Worm (Caenorhabditis elegans) whole organism, L4 larva: ENCODE data around the gene str-52.

ENCODE experiments used
- T26A8.4 ChIP-seq: fragments of 200-800 bp; sonication (Bioruptor generic); IDR thresholded peaks from 2 replicates; pipeline ENCODE4 v1.3.6; 2022; ENCODE audit warnings: missing genetic modification characterization, missing compliant biosample characterization
- ama-1 ChIP-seq: fragments of 150-350 bp; optimal IDR thresholded peaks from 2 replicates; lab custom pipeline; 2014; ENCODE audit warnings: inconsistent platforms, mixed read lengths
- dpl-1 ChIP-seq: fragments of 150-350 bp; optimal IDR thresholded peaks from 2 replicates; lab custom pipeline; 2014; ENCODE audit warnings: missing biosample characterization, missing genetic modification reagents, missing genetic modification characterization
- duxl-1 ChIP-seq: sonication (generic microtip); optimal IDR thresholded peaks from 2 replicates; lab custom pipeline; 2016; ENCODE audit warnings: mild to moderate bottlenecking, missing genetic modification characterization, moderate library complexity, missing compliant biosample characterization; ENCODE audit not compliant: poor library complexity
- lim-7 ChIP-seq: fragments of 200-800 bp; sonication (Bioruptor generic); IDR thresholded peaks from 2 replicates; pipeline ENCODE4 v1.3.6; 2022; ENCODE audit warnings: missing genetic modification characterization, missing compliant biosample characterization
- lin-13 ChIP-seq: fragments of 150-350 bp; optimal IDR thresholded peaks from 2 replicates; lab custom pipeline; 2014; ENCODE audit warnings: missing biosample characterization, missing genetic modification reagents, missing genetic modification characterization
- lin-15B ChIP-seq: fragments of 150-350 bp; sonication (generic microtip); optimal IDR thresholded peaks from 3 replicates; lab custom pipeline; 2014; ENCODE audit warnings: missing biosample characterization, missing genetic modification characterization
- lin-39 ChIP-seq: fragments of 150-350 bp; optimal IDR thresholded peaks from 2 replicates; lab custom pipeline; 2014; ENCODE audit warnings: missing biosample characterization, missing genetic modification reagents, missing genetic modification characterization
- nhr-11 ChIP-seq: fragments of 150-350 bp; optimal IDR thresholded peaks from 2 replicates; lab custom pipeline; 2014; ENCODE audit warnings: missing biosample characterization, missing genetic modification characterization
- unc-62 ChIP-seq, 3 experiments: fragments of 150-350 bp in 1 of 3; sonication (generic microtip); optimal IDR thresholded peaks in 2 of 3; peaks in 1 of 3; 1 replicate in 1 of 3; 2 replicates in 2 of 3; lab custom pipeline; 2014 to 2017; ENCODE audit warnings: missing biosample characterization in 3 of 3, missing genetic modification characterization in 3 of 3, missing genetic modification reagents in 3 of 3, missing genotype in 1 of 3
- ztf-7 ChIP-seq: fragments of 150-350 bp; optimal IDR thresholded peaks from 2 replicates; lab custom pipeline; 2014; ENCODE audit warnings: missing biosample characterization, missing genetic modification characterization

DNA sequence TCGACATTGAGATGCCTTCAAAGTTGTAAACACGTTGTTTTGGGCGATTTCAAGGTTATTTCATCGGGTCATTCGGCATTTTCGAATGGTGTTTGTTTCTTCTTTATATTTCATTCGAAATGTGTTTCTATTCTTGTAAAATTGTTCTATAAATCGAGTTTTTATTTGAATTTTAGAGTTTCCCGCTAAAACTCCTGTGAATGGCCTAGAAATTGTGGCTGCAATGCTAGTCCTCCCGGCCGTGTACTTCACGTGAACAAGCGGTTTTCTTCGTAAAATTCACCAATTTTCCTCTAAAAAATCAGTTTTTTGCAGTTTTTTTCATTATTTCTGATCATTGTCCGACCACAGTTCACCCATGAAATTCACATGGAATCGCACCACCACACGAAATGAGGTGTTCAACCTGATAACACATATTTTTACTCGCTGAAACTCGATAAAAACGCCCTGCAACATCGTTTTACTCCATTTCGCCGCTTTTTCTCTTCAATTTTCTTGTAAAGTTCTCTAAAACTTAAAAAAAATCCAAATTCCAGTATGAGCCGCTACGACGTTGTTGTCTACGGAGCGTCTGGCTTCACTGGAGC, 18.9 kb downstream of the str-52 start, which contains the start of gene ldp-1:
- no peak for TF ChIP-seq lin-15B (tag; lab: Kevin White, UChicago)
- TF ChIP-seq unc-62 (GFP tag; optimal IDR thresholded peaks at IDR 0.05 in 1 of 2; lab: Kevin White, UChicago): peak in 1 of 2 experiments; percentile 88
- TF ChIP-seq unc-62 (tag; optimal IDR thresholded peaks at IDR 0.05; lab: Kevin White, UChicago): no peak
- TF ChIP-seq lim-7 (GFP tag; lab: Robert Waterston, UW): no peak
- peak; percentile 56; the same call in 1 of the 2 replicates for TF ChIP-seq T26A8.4
- peak; percentile 58 for TF ChIP-seq duxl-1
- TF ChIP-seq lin-39 (tag; lab: Kevin White, UChicago): no peak
- TF ChIP-seq nhr-11 (tag; lab: Kevin White, UChicago): no peak
- TF ChIP-seq lin-13 (GFP tag; lab: Kevin White, UChicago): no peak
- no peak for TF ChIP-seq ama-1 (lab: Kevin White, UChicago)
- no peak for TF ChIP-seq ztf-7 (tag; lab: Kevin White, UChicago)
- peak; percentile 94 for TF ChIP-seq dpl-1 (GFP tag; lab: Kevin White, UChicago)
